Worm (Caenorhabditis elegans) whole organism, L4 larva: ENCODE data around the gene clec-175.

ENCODE experiments used
- F10B5.3 ChIP-seq: sonication (generic microtip); optimal IDR thresholded peaks from 2 replicates; lab custom pipeline; 2016; ENCODE audit warnings: mild to moderate bottlenecking, missing genetic modification characterization, missing compliant biosample characterization
- F26F4.8 ChIP-seq: fragments of 200-800 bp; sonication (Bioruptor generic); conservative IDR thresholded peaks from 2 replicates; pipeline ENCODE4 v1.3.6; 2022; ENCODE audit warnings: missing genetic modification characterization, missing compliant biosample characterization
- T26A8.4 ChIP-seq: fragments of 200-800 bp; sonication (Bioruptor generic); IDR thresholded peaks from 2 replicates; pipeline ENCODE4 v1.3.6; 2022; ENCODE audit warnings: missing genetic modification characterization, missing compliant biosample characterization
- Y105C5A.15 ChIP-seq: fragments of 200-800 bp; sonication (Bioruptor generic); IDR thresholded peaks from 2 replicates; pipeline ENCODE4 v1.3.6; 2022; ENCODE audit warnings: missing genetic modification characterization, missing compliant biosample characterization
- Y48G9A.11 ChIP-seq: fragments of 200-800 bp; sonication (Bioruptor generic); IDR thresholded peaks from 2 replicates; pipeline ENCODE4 v1.3.6; 2022; ENCODE audit warnings: missing genetic modification reagents, missing genetic modification characterization, missing compliant biosample characterization
- ZK546.5 ChIP-seq, 2 experiments: sonication (generic microtip); optimal IDR thresholded peaks; 2 replicates each; lab custom pipeline; 2017; ENCODE audit warnings: missing biosample characterization in 2 of 2, missing genetic modification characterization in 2 of 2
- attf-4 ChIP-seq: sonication (generic microtip); optimal IDR thresholded peaks from 3 replicates; lab custom pipeline; 2017; ENCODE audit warnings: missing biosample characterization, missing genetic modification characterization
- ceh-20 ChIP-seq: fragments of 200-800 bp; sonication (Bioruptor generic); IDR thresholded peaks from 2 replicates; pipeline ENCODE4 v1.3.6; 2022; ENCODE audit warnings: missing genetic modification reagents, missing genetic modification characterization, missing compliant biosample characterization
- ces-1 ChIP-seq: fragments of 150-350 bp; sonication (generic microtip); optimal IDR thresholded peaks from 4 replicates; lab custom pipeline; 2014; ENCODE audit warnings: missing biosample characterization, missing genetic modification reagents, missing genetic modification characterization
- cey-2 ChIP-seq: sonication (generic microtip); optimal IDR thresholded peaks from 3 replicates; lab custom pipeline; 2017; ENCODE audit warnings: missing genetic modification characterization, mild to moderate bottlenecking, missing compliant biosample characterization, antibody characterized with exemption, borderline replicate concordance; ENCODE audit not compliant: insufficient read depth
- ctbp-1 ChIP-seq: fragments of 200-800 bp; sonication (Bioruptor generic); IDR thresholded peaks from 2 replicates; pipeline ENCODE4 v1.3.6; 2022; ENCODE audit warnings: missing genetic modification reagents, missing genetic modification characterization, missing compliant biosample characterization
- daf-16 ChIP-seq, 3 experiments: sonication (generic microtip); optimal IDR thresholded peaks; 2 replicates each; lab custom pipeline; 2016 to 2017; ENCODE audit warnings: missing genetic modification characterization in 3 of 3, missing genetic modification reagents in 3 of 3, mild to moderate bottlenecking in 2 of 3, missing compliant biosample characterization in 2 of 3, missing biosample characterization in 1 of 3, moderate library complexity in 1 of 3
- daf-19 ChIP-seq: fragments of 200-800 bp; sonication (Bioruptor generic); conservative IDR thresholded peaks from 2 replicates; pipeline ENCODE4 v1.3.6; 2022; ENCODE audit warnings: missing genetic modification characterization, missing compliant biosample characterization
- dpl-1 ChIP-seq: fragments of 150-350 bp; optimal IDR thresholded peaks from 2 replicates; lab custom pipeline; 2014; ENCODE audit warnings: missing biosample characterization, missing genetic modification reagents, missing genetic modification characterization
- duxl-1 ChIP-seq: sonication (generic microtip); optimal IDR thresholded peaks from 2 replicates; lab custom pipeline; 2016; ENCODE audit warnings: mild to moderate bottlenecking, missing genetic modification characterization, moderate library complexity, missing compliant biosample characterization; ENCODE audit not compliant: poor library complexity
- egl-43 ChIP-seq: fragments of 200-800 bp; sonication (Bioruptor generic); IDR thresholded peaks from 2 replicates; pipeline ENCODE4 v1.3.6; 2022; ENCODE audit warnings: missing genetic modification reagents, missing genetic modification characterization, missing compliant biosample characterization
- fkh-10 ChIP-seq: fragments of 150-350 bp; optimal IDR thresholded peaks from 2 replicates; lab custom pipeline; 2014; ENCODE audit warnings: missing biosample characterization, missing genetic modification reagents, missing genetic modification characterization
- hif-1 ChIP-seq, 2 experiments: sonication (generic microtip); optimal IDR thresholded peaks; 2 replicates each; lab custom pipeline; 2016 to 2017; ENCODE audit warnings: missing compliant biosample characterization in 2 of 2, missing genetic modification characterization in 2 of 2, missing genetic modification reagents in 2 of 2, missing genotype in 2 of 2, mild to moderate bottlenecking in 1 of 2
- hlh-11 ChIP-seq: fragments of 200-800 bp; sonication (Bioruptor generic); optimal IDR thresholded peaks from 2 replicates; lab custom pipeline; 2018; ENCODE audit warnings: mild to moderate bottlenecking, missing genetic modification characterization, missing compliant biosample characterization
- hmg-1.1 ChIP-seq: fragments of 200-800 bp; sonication (Bioruptor generic); IDR thresholded peaks from 2 replicates; pipeline ENCODE4 v1.3.6; 2022; ENCODE audit warnings: missing genetic modification reagents, missing genetic modification characterization, missing compliant biosample characterization
- jun-1 ChIP-seq: fragments of 150-350 bp; optimal IDR thresholded peaks from 2 replicates; lab custom pipeline; 2014; ENCODE audit warnings: missing biosample characterization, missing genetic modification reagents, missing genetic modification characterization
- lin-1 ChIP-seq: fragments of 200-800 bp; sonication (Bioruptor generic); IDR thresholded peaks from 2 replicates; pipeline ENCODE4 v1.3.6; 2022; ENCODE audit warnings: missing genetic modification reagents, missing genetic modification characterization, missing compliant biosample characterization
- lin-15B ChIP-seq: fragments of 150-350 bp; sonication (generic microtip); optimal IDR thresholded peaks from 3 replicates; lab custom pipeline; 2014; ENCODE audit warnings: missing biosample characterization, missing genetic modification characterization
- lin-38 ChIP-seq: fragments of 200-800 bp; sonication (Bioruptor generic); IDR thresholded peaks from 2 replicates; pipeline ENCODE4 v1.3.6; 2022; ENCODE audit warnings: missing genetic modification reagents, missing genetic modification characterization, missing compliant biosample characterization
- lir-3 ChIP-seq: sonication (generic microtip); optimal IDR thresholded peaks from 2 replicates; lab custom pipeline; 2016; ENCODE audit warnings: mild to moderate bottlenecking, missing genetic modification characterization, missing compliant biosample characterization
- lsy-2 ChIP-seq, 2 experiments: fragments of 150-350 bp in 1 of 2; sonication (generic microtip) in 1 of 2; optimal IDR thresholded peaks; 2 replicates each; lab custom pipeline; 2014 to 2017; ENCODE audit warnings: missing biosample characterization in 2 of 2, missing genetic modification characterization in 2 of 2
- madf-9 ChIP-seq: fragments of 200-800 bp; sonication (Bioruptor generic); conservative IDR thresholded peaks from 2 replicates; pipeline ENCODE4 v1.3.6; 2022; ENCODE audit warnings: missing genetic modification reagents, missing genetic modification characterization, missing compliant biosample characterization
- mdt-29 ChIP-seq: fragments of 200-800 bp; sonication (Bioruptor generic); IDR thresholded peaks from 2 replicates; pipeline ENCODE4 v1.3.6; 2022; ENCODE audit warnings: missing genetic modification reagents, missing genetic modification characterization, missing compliant biosample characterization
- mxl-2 ChIP-seq: fragments of 200-800 bp; sonication (Bioruptor generic); conservative IDR thresholded peaks from 2 replicates; pipeline ENCODE4 v1.3.6; 2022; ENCODE audit warnings: missing genetic modification reagents, missing genetic modification characterization, missing compliant biosample characterization
- nhr-11 ChIP-seq: fragments of 150-350 bp; optimal IDR thresholded peaks from 2 replicates; lab custom pipeline; 2014; ENCODE audit warnings: missing biosample characterization, missing genetic modification characterization
- nhr-237 ChIP-seq: sonication (generic microtip); optimal IDR thresholded peaks from 2 replicates; lab custom pipeline; 2017; ENCODE audit warnings: missing biosample characterization, missing genetic modification characterization
- nhr-48 ChIP-seq: sonication (generic microtip); optimal IDR thresholded peaks from 2 replicates; lab custom pipeline; 2016; ENCODE audit warnings: mild to moderate bottlenecking, missing genetic modification characterization, missing compliant biosample characterization
- nhr-6 ChIP-seq: fragments of 150-350 bp; optimal IDR thresholded peaks from 2 replicates; lab custom pipeline; 2014; ENCODE audit warnings: missing biosample characterization, missing genetic modification characterization
- nhr-76 ChIP-seq: fragments of 150-350 bp; optimal IDR thresholded peaks from 2 replicates; lab custom pipeline; 2014; ENCODE audit warnings: missing biosample characterization, missing genetic modification characterization
- nhr-77 ChIP-seq: fragments of 150-350 bp; optimal IDR thresholded peaks from 2 replicates; lab custom pipeline; 2014; ENCODE audit warnings: missing biosample characterization, missing genetic modification characterization
- php-3 ChIP-seq: fragments of 200-800 bp; sonication (Bioruptor generic); IDR thresholded peaks from 2 replicates; pipeline ENCODE4 v1.3.6; 2022; ENCODE audit warnings: missing genetic modification reagents, missing genetic modification characterization, missing compliant biosample characterization
- rbr-2 ChIP-seq: sonication (generic microtip); optimal IDR thresholded peaks from 2 replicates; lab custom pipeline; 2016; ENCODE audit warnings: missing genotype, missing genetic modification characterization, missing compliant biosample characterization
- sdz-12 ChIP-seq: fragments of 200-800 bp; sonication (Bioruptor generic); optimal IDR thresholded peaks from 2 replicates; lab custom pipeline; 2018; ENCODE audit warnings: mild to moderate bottlenecking, missing genetic modification characterization, missing compliant biosample characterization
- set-16 ChIP-seq: fragments of 200-800 bp; sonication (Bioruptor generic); IDR thresholded peaks from 2 replicates; pipeline ENCODE4 v1.3.6; 2022; ENCODE audit warnings: missing genetic modification reagents, missing genetic modification characterization, missing compliant biosample characterization
- skn-1 ChIP-seq: fragments of 150-350 bp; optimal IDR thresholded peaks from 2 replicates; lab custom pipeline; 2014; ENCODE audit warnings: missing biosample characterization, missing genetic modification characterization
- snpc-1.2 ChIP-seq: fragments of 200-800 bp; sonication (Bioruptor generic); IDR thresholded peaks from 2 replicates; pipeline ENCODE4 v1.3.6; 2022; ENCODE audit warnings: missing genetic modification reagents, missing genetic modification characterization, missing compliant biosample characterization
- snpc-4 ChIP-seq: fragments of 150-350 bp; optimal IDR thresholded peaks from 2 replicates; lab custom pipeline; 2014; ENCODE audit warnings: missing biosample characterization, missing genetic modification characterization
- spr-1 ChIP-seq: sonication (generic microtip); optimal IDR thresholded peaks from 2 replicates; lab custom pipeline; 2016; ENCODE audit warnings: mild to moderate bottlenecking, missing genetic modification characterization, missing compliant biosample characterization
- tag-97 ChIP-seq: fragments of 200-800 bp; sonication (Bioruptor generic); IDR thresholded peaks from 2 replicates; pipeline ENCODE4 v1.3.6; 2022; ENCODE audit warnings: missing genetic modification characterization, missing compliant biosample characterization
- unc-130 ChIP-seq: sonication (generic microtip); optimal IDR thresholded peaks from 2 replicates; lab custom pipeline; 2016; ENCODE audit warnings: missing genetic modification reagents, missing genetic modification characterization, missing compliant biosample characterization
- unc-62 ChIP-seq, 3 experiments: fragments of 150-350 bp in 1 of 3; sonication (generic microtip); optimal IDR thresholded peaks in 2 of 3; peaks in 1 of 3; 1 replicate in 1 of 3; 2 replicates in 2 of 3; lab custom pipeline; 2014 to 2017; ENCODE audit warnings: missing biosample characterization in 3 of 3, missing genetic modification characterization in 3 of 3, missing genetic modification reagents in 3 of 3, missing genotype in 1 of 3
- vab-7 ChIP-seq: fragments of 200-800 bp; sonication (Bioruptor generic); IDR thresholded peaks from 2 replicates; pipeline ENCODE4 v1.3.6; 2022; ENCODE audit warnings: missing genetic modification reagents, missing genetic modification characterization, missing compliant biosample characterization
- zag-1 ChIP-seq: fragments of 150-350 bp; optimal IDR thresholded peaks from 2 replicates; lab custom pipeline; 2014; ENCODE audit warnings: missing biosample characterization, missing genetic modification characterization
- zip-2 ChIP-seq: fragments of 150-350 bp; optimal IDR thresholded peaks from 2 replicates; lab custom pipeline; 2014; ENCODE audit warnings: missing biosample characterization, missing genetic modification characterization
- ztf-11 ChIP-seq: fragments of 150-350 bp; optimal IDR thresholded peaks from 2 replicates; lab custom pipeline; 2014; ENCODE audit warnings: missing biosample characterization, missing genetic modification characterization
- ztf-7 ChIP-seq: fragments of 150-350 bp; optimal IDR thresholded peaks from 2 replicates; lab custom pipeline; 2014; ENCODE audit warnings: missing biosample characterization, missing genetic modification characterization

clec-175 gene

ce11 chrIV:4473767-4474166 is 51.6 kb downstream of the clec-175 start:
- TF ChIP-seq snpc-4 (tag; lab: Kevin White, UChicago) (no peak), F10B5.3 (tag; lab: Kevin White, UChicago) (no peak), Y105C5A.15 (GFP tag; lab: Robert Waterston, UW) (no peak), skn-1 (tag; lab: Kevin White, UChicago) (no peak), hif-1 (tag; optimal IDR thresholded peaks at IDR 0.05; lab: Kevin White, UChicago) (peak in 1 of 2 experiments; percentile 16), lir-3 (no peak), tag-97 (GFP tag; lab: Robert Waterston, UW) (no peak), mdt-29 (GFP tag; lab: Robert Waterston, UW) (peak; percentile 28; the same call in 1 of the 2 replicates), nhr-77 (tag; lab: Kevin White, UChicago) (no peak), hlh-11 (tag; lab: Kevin White, UChicago) (peak; percentile 58), jun-1 (tag; lab: Kevin White, UChicago) (no peak), fkh-10 (GFP tag; lab: Kevin White, UChicago) (no peak), ZK546.5 (tag; optimal IDR thresholded peaks at IDR 0.05; lab: Kevin White, UChicago) (no peak), zag-1 (no peak), nhr-76 (no peak), nhr-11 (tag; lab: Kevin White, UChicago) (no peak), cey-2 (tag; lab: Kevin White, UChicago) (no peak), daf-16 (GFP tag; optimal IDR thresholded peaks at IDR 0.05; lab: Kevin White, UChicago) (no peak), daf-16 (tag; optimal IDR thresholded peaks at IDR 0.05; lab: Kevin White, UChicago) (no peak), ces-1 (GFP tag; lab: Kevin White, UChicago) (no peak), hmg-1.1 (GFP tag; lab: Robert Waterston, UW) (0 out of 2 replicates have a peak, but pooled peaks have one; percentile 13), egl-43 (GFP tag; lab: Robert Waterston, UW) (0 out of 2 replicates have a peak, but pooled peaks have one; percentile 41), spr-1 (tag; lab: Kevin White, UChicago) (no peak), ztf-7 (no peak), mxl-2 (no peak), lsy-2 (tag; optimal IDR thresholded peaks at IDR 0.05; lab: Kevin White, UChicago) (no peak), nhr-48 (tag; lab: Kevin White, UChicago) (no peak), lin-38 (GFP tag; lab: Robert Waterston, UW) (no peak), ceh-20 (GFP tag; lab: Robert Waterston, UW) (no peak; the same call in 1 of the 2 replicates), vab-7 (GFP tag; lab: Robert Waterston, UW) (no peak), dpl-1 (GFP tag; lab: Kevin White, UChicago) (no peak), T26A8.4 (GFP tag; lab: Robert Waterston, UW) (peak; percentile 36; the same call in 1 of the 2 replicates), F26F4.8 (GFP tag; lab: Robert Waterston, UW) (no peak), Y48G9A.11 (GFP tag; lab: Robert Waterston, UW) (0 out of 2 replicates have a peak, but pooled peaks have one; percentile 5), php-3 (no peak), nhr-237 (no peak), set-16 (peak; percentile 65), unc-62 (GFP tag; optimal IDR thresholded peaks at IDR 0.05 in 1 of 2; lab: Kevin White, UChicago) (no peak), unc-62 (tag; optimal IDR thresholded peaks at IDR 0.05; lab: Kevin White, UChicago) (no peak), ctbp-1 (GFP tag; lab: Robert Waterston, UW) (0 out of 2 replicates have a peak, but pooled peaks have one; percentile 32), lin-15B (tag; lab: Kevin White, UChicago) (no peak), unc-130 (no peak), nhr-6 (tag; lab: Kevin White, UChicago) (no peak), daf-19 (GFP tag; lab: Robert Waterston, UW) (no peak), snpc-1.2 (no peak), madf-9 (GFP tag; lab: Robert Waterston, UW) (0 out of 2 replicates have a peak, but pooled peaks have one; percentile 25), lin-1 (GFP tag; lab: Robert Waterston, UW) (no peak), zip-2 (tag; lab: Kevin White, UChicago) (no peak), rbr-2 (no peak), ztf-11 (tag; lab: Kevin White, UChicago) (no peak), attf-4 (no peak), duxl-1 (tag; lab: Kevin White, UChicago) (no peak), sdz-12 (GFP tag; lab: Kevin White, UChicago) (peak; percentile 45)
